Worm (Caenorhabditis elegans) whole organism, young adult: Measurements from ENCODE around the gene T12G3.2.
A peak's percentile ranks its signal among the peaks of the same experiment; 100 is the strongest.

Source experiments
- B0019.2 ChIP-seq: fragments of 200-800 bp; sonication (Bioruptor generic); conservative IDR thresholded peaks from 2 replicates; pipeline ENCODE4 v1.3.6; 2022; ENCODE audit warnings: missing genetic modification reagents, missing genetic modification characterization, missing compliant biosample characterization
- F57C9.4 ChIP-seq: sonication (generic microtip); optimal IDR thresholded peaks from 2 replicates; lab custom pipeline; 2017; ENCODE audit warnings: mild to moderate bottlenecking, missing genetic modification characterization, missing compliant biosample characterization
- T26A5.8 ChIP-seq: sonication (generic microtip); optimal IDR thresholded peaks from 2 replicates; lab custom pipeline; 2016; ENCODE audit warnings: missing genetic modification characterization, missing compliant biosample characterization
- Y56A3A.18 ChIP-seq: fragments of 200-800 bp; sonication (Bioruptor generic); IDR thresholded peaks from 2 replicates; pipeline ENCODE4 v1.3.6; 2022; ENCODE audit warnings: missing genetic modification reagents, missing genetic modification characterization, missing compliant biosample characterization
- Y79H2A.3 ChIP-seq: fragments of 200-800 bp; sonication (Bioruptor generic); conservative IDR thresholded peaks from 2 replicates; pipeline ENCODE4 v1.3.6; 2022; ENCODE audit warnings: missing genetic modification reagents, missing genetic modification characterization, missing compliant biosample characterization
- ama-1 ChIP-seq, 3 experiments: fragments of 150-350 bp in 1 of 3; sonication (generic microtip) in 2 of 3; optimal IDR thresholded peaks; 2 replicates each; lab custom pipeline; 2014 to 2018; ENCODE audit warnings: missing biosample characterization in 2 of 3, missing genetic modification characterization in 2 of 3, missing genetic modification reagents in 2 of 3
- aptf-3 ChIP-seq: fragments of 200-800 bp; sonication (Bioruptor generic); IDR thresholded peaks from 2 replicates; pipeline ENCODE4 v1.3.6; 2022; ENCODE audit warnings: missing genetic modification characterization, missing compliant biosample characterization
- atf-7 ChIP-seq: sonication (generic microtip); optimal IDR thresholded peaks from 2 replicates; lab custom pipeline; 2017; ENCODE audit warnings: mild to moderate bottlenecking, missing genetic modification characterization, missing compliant biosample characterization
- athp-1 ChIP-seq: sonication (generic microtip); optimal IDR thresholded peaks from 2 replicates; lab custom pipeline; 2017; ENCODE audit warnings: mild to moderate bottlenecking, missing genetic modification characterization, missing compliant biosample characterization
- attf-6 ChIP-seq: fragments of 200-800 bp; sonication (Bioruptor generic); IDR thresholded peaks from 2 replicates; pipeline ENCODE4 v1.3.6; 2022; ENCODE audit warnings: missing genetic modification reagents, missing genetic modification characterization, missing compliant biosample characterization
- bed-2 ChIP-seq: fragments of 200-800 bp; sonication (Bioruptor generic); IDR thresholded peaks from 2 replicates; pipeline ENCODE4 v1.3.6; 2022; ENCODE audit warnings: missing genetic modification reagents, missing genetic modification characterization, missing compliant biosample characterization
- cebp-1 ChIP-seq, 2 experiments: fragments of 200-800 bp in 1 of 2; sonication (Bioruptor generic) in 1 of 2; sonication (generic microtip) in 1 of 2; IDR thresholded peaks in 1 of 2; optimal IDR thresholded peaks in 1 of 2; 2 replicates each; pipeline versions ENCODE4 v1.3.6 to Lab custom; 2017 to 2022; ENCODE audit warnings: missing compliant biosample characterization in 2 of 2, missing genetic modification characterization in 2 of 2, mild to moderate bottlenecking in 1 of 2, missing genetic modification reagents in 1 of 2, moderate library complexity in 1 of 2
- cebp-2 ChIP-seq: fragments of 200-800 bp; sonication (Bioruptor generic); IDR thresholded peaks from 2 replicates; pipeline ENCODE4 v1.3.6; 2022; ENCODE audit warnings: missing genetic modification characterization, missing compliant biosample characterization
- ceh-27 ChIP-seq: fragments of 200-800 bp; sonication (Bioruptor generic); optimal IDR thresholded peaks from 2 replicates; lab custom pipeline; 2018; ENCODE audit warnings: mild to moderate bottlenecking, missing genetic modification characterization, moderate library complexity, missing compliant biosample characterization
- dpff-1 ChIP-seq: sonication (generic microtip); optimal IDR thresholded peaks from 2 replicates; lab custom pipeline; 2017; ENCODE audit warnings: mild to moderate bottlenecking, missing genetic modification characterization, missing compliant biosample characterization
- efl-1 ChIP-seq: fragments of 150-350 bp; optimal IDR thresholded peaks from 2 replicates; lab custom pipeline; 2014; ENCODE audit warnings: missing biosample characterization, missing genetic modification reagents, missing genetic modification characterization
- ekl-4 ChIP-seq: fragments of 200-800 bp; sonication (Bioruptor generic); IDR thresholded peaks from 2 replicates; pipeline ENCODE4 v1.3.6; 2022; ENCODE audit warnings: missing genetic modification reagents, missing genetic modification characterization, missing compliant biosample characterization
- gei-17 ChIP-seq: fragments of 200-800 bp; sonication (Bioruptor generic); optimal IDR thresholded peaks from 2 replicates; lab custom pipeline; 2018; ENCODE audit warnings: mild to moderate bottlenecking, missing genetic modification characterization, missing compliant biosample characterization
- him-1 ChIP-seq: sonication (generic microtip); optimal IDR thresholded peaks from 2 replicates; lab custom pipeline; 2016; ENCODE audit warnings: missing genotype, missing genetic modification reagents, missing genetic modification characterization, missing compliant biosample characterization
- hlh-26 ChIP-seq: fragments of 200-800 bp; sonication (Bioruptor generic); conservative IDR thresholded peaks from 2 replicates; pipeline ENCODE4 v1.3.6; 2022; ENCODE audit warnings: missing genetic modification reagents, missing genetic modification characterization, missing compliant biosample characterization
- hmg-1.2 ChIP-seq: fragments of 200-800 bp; sonication (Bioruptor generic); IDR thresholded peaks from 2 replicates; pipeline ENCODE4 v1.3.6; 2022; ENCODE audit warnings: missing genetic modification reagents, missing genetic modification characterization, missing compliant biosample characterization
- lin-26 ChIP-seq: fragments of 200-800 bp; sonication (Bioruptor generic); IDR thresholded peaks from 2 replicates; pipeline ENCODE4 v1.3.6; 2022; ENCODE audit warnings: missing genetic modification reagents, missing genetic modification characterization, missing compliant biosample characterization
- lin-40 ChIP-seq: sonication (generic microtip); optimal IDR thresholded peaks from 2 replicates; lab custom pipeline; 2016; ENCODE audit warnings: missing genetic modification characterization, mild to moderate bottlenecking, missing compliant biosample characterization, missing genotype, missing genetic modification reagents
- madf-6 ChIP-seq: fragments of 200-800 bp; sonication (Bioruptor generic); IDR thresholded peaks from 2 replicates; pipeline ENCODE4 v1.3.6; 2022; ENCODE audit warnings: missing genetic modification reagents, missing genetic modification characterization, missing compliant biosample characterization
- nfya-2 ChIP-seq: fragments of 200-800 bp; sonication (Bioruptor generic); IDR thresholded peaks from 2 replicates; pipeline ENCODE4 v1.3.6; 2022; ENCODE audit warnings: missing genetic modification reagents, missing genetic modification characterization, missing compliant biosample characterization
- pbrm-1 ChIP-seq: fragments of 200-800 bp; sonication (Bioruptor generic); IDR thresholded peaks from 2 replicates; pipeline ENCODE4 v1.3.6; 2022; ENCODE audit warnings: missing genetic modification reagents, missing genetic modification characterization, missing compliant biosample characterization
- pha-4 ChIP-seq: fragments of 150-350 bp; sonication (generic microtip); optimal IDR thresholded peaks from 2 replicates; lab custom pipeline; 2014; ENCODE audit warnings: missing biosample characterization, missing genetic modification reagents, missing genetic modification characterization
- snpc-1.3 ChIP-seq: sonication (generic microtip); optimal IDR thresholded peaks from 2 replicates; lab custom pipeline; 2017; ENCODE audit warnings: missing genetic modification characterization, mild to moderate bottlenecking, missing compliant biosample characterization, antibody characterized with exemption, moderate library complexity, missing genotype, missing genetic modification reagents; ENCODE audit not compliant: insufficient read depth
- sptf-2 ChIP-seq: fragments of 200-800 bp; sonication (Bioruptor generic); optimal IDR thresholded peaks from 2 replicates; lab custom pipeline; 2018; ENCODE audit warnings: mild to moderate bottlenecking, missing genetic modification characterization, missing compliant biosample characterization
- tbp1 ChIP-seq: fragments of 200-800 bp; sonication (Bioruptor generic); optimal IDR thresholded peaks from 2 replicates; lab custom pipeline; 2018; ENCODE audit warnings: mild to moderate bottlenecking, missing genetic modification characterization, missing compliant biosample characterization
- tlf-1 ChIP-seq: fragments of 200-800 bp; sonication (Bioruptor generic); optimal IDR thresholded peaks from 2 replicates; lab custom pipeline; 2018; ENCODE audit warnings: mild to moderate bottlenecking, missing genetic modification characterization, missing compliant biosample characterization
- xnd-1 ChIP-seq: sonication (generic microtip); optimal IDR thresholded peaks from 2 replicates; lab custom pipeline; 2016; ENCODE audit warnings: missing genotype, missing genetic modification reagents, missing genetic modification characterization, missing compliant biosample characterization
- zfh-2 ChIP-seq: fragments of 200-800 bp; sonication (Bioruptor generic); conservative IDR thresholded peaks from 2 replicates; pipeline ENCODE4 v1.3.6; 2022; ENCODE audit warnings: missing genetic modification reagents, missing genetic modification characterization, missing compliant biosample characterization
- ztf-6 ChIP-seq: fragments of 200-800 bp; sonication (Bioruptor generic); IDR thresholded peaks from 2 replicates; pipeline ENCODE4 v1.3.6; 2022; ENCODE audit warnings: missing genetic modification reagents, missing genetic modification characterization, missing compliant biosample characterization

The T12G3.2 gene

ce11 chrIV:12036924-12037323, 9.8 kb downstream of the T12G3.2 start (continued):
- TF ChIP-seq aptf-3 (GFP tag; lab: Robert Waterston, UW) (no peak), nfya-2 (no peak), cebp-1 (GFP tag; IDR thresholded peaks at IDR 0.05; lab: Robert Waterston, UW) (no peak), cebp-1 (tag; optimal IDR thresholded peaks at IDR 0.05; lab: Kevin White, UChicago) (peak; percentile 63), efl-1 (GFP tag; lab: Kevin White, UChicago) (no peak), dpff-1 (tag; lab: Kevin White, UChicago) (no peak), hmg-1.2 (GFP tag; lab: Robert Waterston, UW) (0 out of 2 replicates have a peak, but pooled peaks have one; percentile 8), sptf-2 (GFP tag; lab: Kevin White, UChicago) (no peak), ekl-4 (GFP tag; lab: Robert Waterston, UW) (no peak), Y56A3A.18 (GFP tag; lab: Robert Waterston, UW) (peak; percentile 55; the same call in 1 of the 2 replicates), T26A5.8 (no peak), pbrm-1 (GFP tag; lab: Robert Waterston, UW) (0 out of 2 replicates have a peak, but pooled peaks have one; percentile 33), atf-7 (no peak), pha-4 (tag; lab: Kevin White, UChicago) (no peak), xnd-1 (tag; lab: Kevin White, UChicago) (no peak), madf-6 (GFP tag; lab: Robert Waterston, UW) (no peak), B0019.2 (no peak), hlh-26 (GFP tag; lab: Robert Waterston, UW) (no peak), lin-40 (peak; percentile 50), him-1 (tag; lab: Kevin White, UChicago) (no peak), Y79H2A.3 (no peak), ztf-6 (GFP tag; lab: Robert Waterston, UW) (no peak), snpc-1.3 (no peak)

- TF ChIP-seq tlf-1 (GFP tag; lab: Kevin White, UChicago) (no peak), B0019.2 (no peak), F57C9.4 (tag; lab: Kevin White, UChicago) (no peak), tbp1 (GFP tag; lab: Kevin White, UChicago) (no peak), bed-2 (GFP tag; lab: Robert Waterston, UW) (no peak), gei-17 (GFP tag; lab: Kevin White, UChicago) (no peak), lin-26 (GFP tag; lab: Robert Waterston, UW) (0 out of 2 replicates have a peak, but pooled peaks have one; percentile 8), zfh-2 (GFP tag; lab: Robert Waterston, UW) (0 out of 2 replicates have a peak, but pooled peaks have one; percentile 4), ceh-27 (GFP tag; lab: Kevin White, UChicago) (no peak), pbrm-1 (GFP tag; lab: Robert Waterston, UW) (no peak)
- TF ChIP-seq, all 124 proteins: peak for 2
These were observed 11.3 kb downstream of the T12G3.2 start for ce11 chrIV:12035422-12035821.

ce11 chrIV:12034776-12035175, 12.0 kb downstream of the T12G3.2 start:
- TF ChIP-seq athp-1 (tag; lab: Kevin White, UChicago) (no peak), ama-1 (optimal IDR thresholded peaks at IDR 0.05; lab: Kevin White, UChicago) (peak; percentile 59), ama-1 (GFP tag; optimal IDR thresholded peaks at IDR 0.05; lab: Kevin White, UChicago) (no peak), attf-6 (0 out of 2 replicates have a peak, but pooled peaks have one; percentile 35), zfh-2 (GFP tag; lab: Robert Waterston, UW) (0 out of 2 replicates have a peak, but pooled peaks have one; percentile 12), cebp-2 (GFP tag; lab: Robert Waterston, UW) (peak; percentile 19; the same call in 1 of the 2 replicates), ekl-4 (GFP tag; lab: Robert Waterston, UW) (0 out of 2 replicates have a peak, but pooled peaks have one; percentile 12)
- TF ChIP-seq, all 124 proteins: peak for 5
